Fruit fly (Drosophila melanogaster): ENCODE results near the gene CG13875.
A peak's percentile ranks its signal among the peaks of the same experiment; 100 is the strongest.

CG13875 gene

DNA sequence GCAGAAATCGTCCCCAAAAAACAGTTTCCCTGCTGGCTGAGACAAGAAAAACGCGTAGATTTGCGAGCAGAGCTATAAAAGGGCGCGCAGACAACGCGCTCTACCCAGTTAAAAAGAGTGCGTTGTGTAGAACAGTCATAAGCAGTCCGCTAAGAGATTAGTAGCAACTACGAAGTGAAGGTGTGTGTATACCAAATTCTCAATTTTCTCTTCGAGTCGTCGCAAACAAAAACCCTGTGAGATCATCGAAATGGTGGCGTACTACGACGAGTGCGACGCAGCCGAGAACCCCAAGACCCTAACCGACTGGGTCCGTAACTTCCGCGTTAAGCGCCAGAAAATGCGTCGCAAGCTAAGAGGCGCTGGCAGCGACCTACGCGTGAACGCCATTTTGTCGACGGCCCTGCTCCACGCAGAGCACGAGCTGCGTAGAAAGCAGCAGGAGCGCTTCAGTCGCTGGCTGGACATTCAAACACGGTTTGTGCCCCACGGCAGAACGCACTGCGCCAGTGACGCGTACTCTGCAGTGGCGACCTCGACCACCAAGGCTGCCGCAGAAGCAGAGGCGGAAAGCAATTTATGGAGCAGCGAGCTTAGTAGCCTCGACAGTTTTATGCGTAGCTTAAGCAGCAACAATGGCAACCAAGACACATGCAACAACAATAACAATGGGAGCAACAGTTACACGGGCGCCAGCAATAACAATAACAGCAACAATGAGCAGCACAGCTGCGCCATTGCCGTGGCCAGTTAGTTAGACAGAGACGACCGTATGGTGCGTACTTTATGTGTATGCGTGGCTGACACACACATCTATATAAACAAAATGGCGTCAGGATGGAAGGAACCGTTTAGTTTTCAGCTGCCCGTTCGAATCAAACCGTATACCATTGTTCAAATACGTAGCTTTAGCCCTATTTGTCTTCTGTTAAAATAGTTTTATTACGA, 44.6 kb downstream of the CG13875 start (continued):
- TF ChIP-seq az2 (GFP tag; optimal IDR thresholded peaks at IDR 0.05) (no peak), CG31441 (GFP tag; IDR thresholded peaks at IDR 0.05) (no peak), chinmo (GFP tag; IDR thresholded peaks at IDR 0.05; ENCODE audit: partially characterized antibody) (peak; percentile 68; the same call in 3 of the 4 replicates), Xrp1 (GFP tag; IDR thresholded peaks at IDR 0.05) (peak; percentile 18), CG4854 (GFP tag; optimal IDR thresholded peaks at IDR 0.05) (no peak), h (optimal IDR thresholded peaks at IDR 0.05) (no peak), ash1 (GFP tag; optimal IDR thresholded peaks at IDR 0.05) (no peak), ase (GFP tag; IDR thresholded peaks at IDR 0.05) (no peak), CG10147 (GFP tag; optimal IDR thresholded peaks at IDR 0.05) (no peak), CG10274 (GFP tag; optimal IDR thresholded peaks at IDR 0.05) (no peak), nerfin-2 (GFP tag; IDR thresholded peaks at IDR 0.05; ENCODE audit: partially characterized antibody) (0 out of 2 replicates have a peak, but pooled peaks have one; percentile 29), D19B (GFP tag; optimal IDR thresholded peaks at IDR 0.05) (no peak), Fer3 (tag; optimal IDR thresholded peaks at IDR 0.05) (no peak), Rx (GFP tag; IDR thresholded peaks at IDR 0.05) (no peak), Ssrp (tag; optimal IDR thresholded peaks at IDR 0.05) (peak; percentile 57), D19A (tag; optimal IDR thresholded peaks at IDR 0.05) (no peak), bab2 (GFP tag; optimal IDR thresholded peaks at IDR 0.05) (no peak), gt (GFP tag; IDR thresholded peaks at IDR 0.05) (no peak), pita (GFP tag; optimal IDR thresholded peaks at IDR 0.05) (no peak), Drgx (GFP tag; IDR thresholded peaks at IDR 0.05) (peak; percentile 37; the same call in 1 of the 2 replicates), Hr78 (GFP tag; optimal IDR thresholded peaks at IDR 0.05) (no peak), ro (GFP tag; IDR thresholded peaks at IDR 0.05) (no peak), fru (optimal IDR thresholded peaks at IDR 0.05) (no peak), klu (GFP tag; IDR thresholded peaks at IDR 0.05) (no peak), CG10267 (tag; optimal IDR thresholded peaks at IDR 0.05) (no peak), ssp (GFP tag; IDR thresholded peaks at IDR 0.05) (no peak), Spps (tag; optimal IDR thresholded peaks at IDR 0.05) (no peak), trh (GFP tag; optimal IDR thresholded peaks at IDR 0.05) (no peak), CG16779 (GFP tag; IDR thresholded peaks at IDR 0.05) (peak; percentile 46; the same call in 1 of the 2 replicates), dan (GFP tag; IDR thresholded peaks at IDR 0.05) (no peak), Doc2 (GFP tag; IDR thresholded peaks at IDR 0.05) (no peak), crc (GFP tag; optimal IDR thresholded peaks at IDR 0.05) (no peak), CG10431 (GFP tag; optimal IDR thresholded peaks at IDR 0.05) (peak; percentile 58), grau (tag; optimal IDR thresholded peaks at IDR 0.05) (no peak), CG12236 (GFP tag; optimal IDR thresholded peaks at IDR 0.05) (no peak), CG4404 (GFP tag; IDR thresholded peaks at IDR 0.05) (no peak), CG2712 (tag; optimal IDR thresholded peaks at IDR 0.05) (no peak), btn (GFP tag; optimal IDR thresholded peaks at IDR 0.05) (no peak), repo (GFP tag; optimal IDR thresholded peaks at IDR 0.05) (no peak), CG9609 (GFP tag; optimal IDR thresholded peaks at IDR 0.05) (no peak), B-H2 (GFP tag; optimal IDR thresholded peaks at IDR 0.05) (no peak), Vsx1 (GFP tag; optimal IDR thresholded peaks at IDR 0.05) (no peak), psq (GFP tag; optimal IDR thresholded peaks at IDR 0.05) (no peak), CG15601 (tag; optimal IDR thresholded peaks at IDR 0.05) (no peak), CG4360 (GFP tag; IDR thresholded peaks at IDR 0.05) (peak; percentile 80), HLHmδ (GFP tag; optimal IDR thresholded peaks at IDR 0.05) (peak; percentile 74), CG12659 (GFP tag; optimal IDR thresholded peaks at IDR 0.05) (peak; percentile 20), CG6175 (GFP tag; IDR thresholded peaks at IDR 0.05) (peak; percentile 72; the same call in 1 of the 3 replicates), Blimp-1 (GFP tag; optimal IDR thresholded peaks at IDR 0.05) (no peak), Sry-β (GFP tag; optimal IDR thresholded peaks at IDR 0.05) (no peak)

All from whole organism, embryonic.